Worm (Caenorhabditis elegans) whole organism, late embryonic: Measurements from ENCODE around the gene F09E5.16.
A peak's percentile ranks its signal among the peaks of the same experiment; 100 is the strongest.

ENCODE experiments used
- ceh-2 ChIP-seq: sonication (generic microtip); optimal IDR thresholded peaks from 2 replicates; lab custom pipeline; 2016; ENCODE audit warnings: missing genotype, missing genetic modification characterization, missing compliant biosample characterization
- elt-2 ChIP-seq: sonication (generic microtip); optimal IDR thresholded peaks from 2 replicates; lab custom pipeline; 2016; ENCODE audit warnings: missing genetic modification reagents, missing genetic modification characterization, missing compliant biosample characterization
- lin-11 ChIP-seq: fragments of 200-800 bp; sonication (Bioruptor generic); optimal IDR thresholded peaks from 2 replicates; lab custom pipeline; 2018; ENCODE audit warnings: mild to moderate bottlenecking, missing genetic modification characterization, missing compliant biosample characterization
- nfya-1 ChIP-seq: sonication (generic microtip); optimal IDR thresholded peaks from 2 replicates; lab custom pipeline; 2017; ENCODE audit warnings: missing genetic modification characterization, mild to moderate bottlenecking, missing compliant biosample characterization, antibody characterized with exemption, moderate library complexity
- pha-4 ChIP-seq: fragments of 150-350 bp; optimal IDR thresholded peaks from 2 replicates; lab custom pipeline; 2018; ENCODE audit warnings: missing biosample characterization, missing genetic modification reagents, missing genetic modification characterization

DNA sequence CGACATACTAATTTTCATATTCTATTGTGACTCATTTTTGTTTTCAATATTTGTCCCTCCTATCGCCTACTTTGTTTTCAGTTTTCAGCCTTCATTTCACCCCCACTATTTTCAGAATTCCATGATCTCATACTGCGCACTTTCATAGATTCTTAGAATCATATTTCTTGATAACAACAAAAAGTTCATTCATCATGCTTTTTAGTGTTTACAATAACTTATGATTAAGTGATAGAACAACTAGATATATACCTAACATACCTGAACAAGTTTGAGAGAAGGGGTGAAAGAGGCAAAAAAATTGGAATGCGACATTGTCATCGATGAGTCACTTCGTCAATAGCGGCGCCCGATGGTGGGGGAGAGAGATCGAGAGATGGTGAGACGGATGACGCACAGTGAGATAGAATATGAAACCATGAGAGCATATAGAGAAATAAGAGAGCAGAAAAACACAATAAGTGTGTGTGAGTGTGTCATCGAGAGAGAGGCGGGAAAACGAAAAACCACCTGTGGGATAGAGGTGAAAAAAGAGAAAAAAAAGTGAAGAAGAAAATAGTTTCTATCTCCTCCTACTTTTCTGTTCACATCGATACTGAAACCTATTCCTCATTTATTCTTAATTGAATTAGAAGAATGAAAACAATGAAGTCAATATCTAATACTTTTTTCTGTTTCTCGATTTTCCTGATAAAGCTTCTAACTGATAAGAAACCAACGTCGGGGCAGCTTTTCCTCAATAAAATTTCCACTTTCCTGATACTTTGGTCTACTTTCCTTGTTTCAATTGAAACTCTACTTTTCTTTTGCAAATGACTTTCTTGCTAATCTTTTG, 28.7 kb downstream of the F09E5.16 start:
- peak; percentile 64 for TF ChIP-seq elt-2 (tag; lab: Kevin White, UChicago)
- TF ChIP-seq nfya-1 (tag; lab: Kevin White, UChicago), result peak; percentile 54
- TF ChIP-seq ceh-2, result no peak
- no peak for TF ChIP-seq lin-11 (tag; lab: Kevin White, UChicago)
- no peak for TF ChIP-seq pha-4 (tag; lab: Kevin White, UChicago)
